Fruit fly (Drosophila melanogaster): ENCODE data around the gene msl-3.

Gene msl-3

DNA sequence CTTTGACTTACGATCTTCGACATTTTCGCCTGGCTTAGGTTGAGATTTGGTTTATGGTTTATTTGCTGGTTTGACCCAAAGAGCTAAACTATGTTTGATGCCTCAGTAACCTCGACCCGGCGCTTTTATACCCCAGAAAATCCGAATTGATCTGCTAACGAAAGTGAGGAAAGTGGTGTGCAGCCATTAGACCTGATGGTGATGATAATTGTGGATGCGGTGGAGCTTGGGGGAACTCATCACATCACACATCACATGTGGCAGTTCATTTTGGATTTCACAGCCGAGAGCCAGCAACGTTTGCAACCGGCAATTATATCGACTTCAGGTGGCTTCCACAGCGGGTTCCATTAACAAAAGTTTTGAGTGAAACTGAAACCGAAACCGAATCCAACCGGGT, 36.6 kb downstream of the msl-3 start, which contains the start of gene Cpr65Eb:
Gene Cpr65Eb (minus strand): TSS at position 101 of the 400 bp plus-strand sequence.
- TF ChIP-seq Mnt (GFP tag; optimal IDR thresholded peaks at IDR 0.05) (no peak), CG11617 (GFP tag; optimal IDR thresholded peaks at IDR 0.05) (no peak), CG12768 (GFP tag; optimal IDR thresholded peaks at IDR 0.05) (no peak), bab1 (GFP tag; optimal IDR thresholded peaks at IDR 0.05) (no peak), CG1620 (GFP tag; optimal IDR thresholded peaks at IDR 0.05) (no peak), CG14711 (tag; optimal IDR thresholded peaks at IDR 0.05) (no peak), Hr96 (GFP tag; optimal IDR thresholded peaks at IDR 0.05) (no peak), CG33017 (tag; optimal IDR thresholded peaks at IDR 0.05) (no peak), kay (GFP tag; ENCODE audit: borderline replicate concordance) (no peak), cic (GFP tag; optimal IDR thresholded peaks at IDR 0.05) (no peak), CG7045 (GFP tag; optimal IDR thresholded peaks at IDR 0.05) (no peak), tj (GFP tag; optimal IDR thresholded peaks at IDR 0.05) (no peak), CG7101 (tag; optimal IDR thresholded peaks at IDR 0.05) (no peak), CG5204 (GFP tag; optimal IDR thresholded peaks at IDR 0.05) (no peak)

dm6 chr3L:7087347-7087746, 38.0 kb downstream of the msl-3 start:
- TF ChIP-seq CG33017 (tag; optimal IDR thresholded peaks at IDR 0.05) (no peak), CG7045 (GFP tag; optimal IDR thresholded peaks at IDR 0.05) (no peak), Crg-1 (GFP tag; optimal IDR thresholded peaks at IDR 0.05) (no peak), Hr96 (GFP tag; optimal IDR thresholded peaks at IDR 0.05) (no peak), CG12768 (GFP tag; optimal IDR thresholded peaks at IDR 0.05) (no peak), tj (GFP tag; optimal IDR thresholded peaks at IDR 0.05) (no peak), Clk (GFP tag; optimal IDR thresholded peaks at IDR 0.05) (no peak), CG11617 (GFP tag; optimal IDR thresholded peaks at IDR 0.05) (no peak), cnc (optimal IDR thresholded peaks at IDR 0.05) (no peak), ovo (GFP tag; optimal IDR thresholded peaks at IDR 0.05) (no peak), kay (GFP tag; ENCODE audit: borderline replicate concordance) (no peak), CG7101 (tag; optimal IDR thresholded peaks at IDR 0.05) (no peak), CG1620 (GFP tag; optimal IDR thresholded peaks at IDR 0.05) (no peak), cic (GFP tag; optimal IDR thresholded peaks at IDR 0.05) (no peak), bab1 (GFP tag; optimal IDR thresholded peaks at IDR 0.05) (no peak), pad (GFP tag; optimal IDR thresholded peaks at IDR 0.05) (no peak)

DNA sequence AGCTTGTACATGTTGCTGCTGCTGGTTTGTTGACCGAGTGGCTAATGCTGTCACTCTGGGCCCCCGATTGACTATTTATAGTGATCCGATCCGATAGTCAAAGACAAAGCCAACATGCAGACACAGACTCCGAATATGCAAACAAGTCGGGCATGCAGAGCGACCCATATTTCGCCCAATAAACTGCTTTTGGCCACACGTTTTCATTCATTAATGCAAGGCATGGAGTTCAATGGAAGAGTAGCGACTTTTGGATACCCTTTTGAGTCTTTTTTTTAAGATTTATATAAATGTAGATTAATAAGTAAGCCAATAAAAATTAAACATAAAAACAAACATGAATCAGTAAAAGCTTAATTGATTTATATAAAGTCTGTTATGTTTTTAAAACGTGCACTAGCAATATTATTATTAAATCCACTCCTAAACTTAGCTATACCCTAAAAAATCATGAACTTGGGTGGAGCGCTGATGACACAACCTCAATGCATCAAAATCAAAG, 38.7 kb downstream of the msl-3 start, which contains the start of gene Cpr65Ea:
Gene Cpr65Ea (minus strand): TSS at position 51 of the 502 bp plus-strand sequence.
- TF ChIP-seq Clk (GFP tag; optimal IDR thresholded peaks at IDR 0.05), result no peak

- TF ChIP-seq CG12768 (GFP tag; optimal IDR thresholded peaks at IDR 0.05), result no peak
- TF ChIP-seq CG11617 (GFP tag; optimal IDR thresholded peaks at IDR 0.05), result no peak
- TF ChIP-seq toe (GFP tag; optimal IDR thresholded peaks at IDR 0.05), result no peak
- TF ChIP-seq cnc (optimal IDR thresholded peaks at IDR 0.05), result no peak
Measured at dm6 chr3L:7086093-7086492, 39.2 kb downstream of the msl-3 start.

- TF ChIP-seq CG11617 (GFP tag; optimal IDR thresholded peaks at IDR 0.05) (no peak), CG7101 (tag; optimal IDR thresholded peaks at IDR 0.05) (no peak), cic (GFP tag; optimal IDR thresholded peaks at IDR 0.05) (no peak), CG7045 (GFP tag; optimal IDR thresholded peaks at IDR 0.05) (no peak), kay (GFP tag; ENCODE audit: borderline replicate concordance) (no peak), cnc (optimal IDR thresholded peaks at IDR 0.05) (no peak), CG33017 (tag; optimal IDR thresholded peaks at IDR 0.05) (no peak), CG5204 (GFP tag; optimal IDR thresholded peaks at IDR 0.05) (no peak), Mnt (GFP tag; optimal IDR thresholded peaks at IDR 0.05) (no peak), ovo (GFP tag; optimal IDR thresholded peaks at IDR 0.05) (no peak), Hr96 (GFP tag; optimal IDR thresholded peaks at IDR 0.05) (no peak), pad (GFP tag; optimal IDR thresholded peaks at IDR 0.05) (no peak), CG14711 (tag; optimal IDR thresholded peaks at IDR 0.05) (no peak), CG12768 (GFP tag; optimal IDR thresholded peaks at IDR 0.05) (no peak), CG1620 (GFP tag; optimal IDR thresholded peaks at IDR 0.05) (no peak), Crg-1 (GFP tag; optimal IDR thresholded peaks at IDR 0.05) (no peak), toe (GFP tag; optimal IDR thresholded peaks at IDR 0.05) (no peak), tj (GFP tag; optimal IDR thresholded peaks at IDR 0.05) (no peak), bab1 (GFP tag; optimal IDR thresholded peaks at IDR 0.05) (no peak), Clk (GFP tag; optimal IDR thresholded peaks at IDR 0.05) (no peak)
Measured at dm6 chr3L:7082168-7082567, 43.2 kb downstream of the msl-3 start.

dm6 chr3L:7077258-7077657, 48.1 kb downstream of the msl-3 start, which contains the start of gene CG8641:
TSS of gene CG8641 (minus strand) at chr3L:7077462.
- TF ChIP-seq toe (GFP tag; optimal IDR thresholded peaks at IDR 0.05) (no peak), CG33017 (tag; optimal IDR thresholded peaks at IDR 0.05) (no peak), CG12768 (GFP tag; optimal IDR thresholded peaks at IDR 0.05) (no peak), Crg-1 (GFP tag; optimal IDR thresholded peaks at IDR 0.05) (no peak)

DNA sequence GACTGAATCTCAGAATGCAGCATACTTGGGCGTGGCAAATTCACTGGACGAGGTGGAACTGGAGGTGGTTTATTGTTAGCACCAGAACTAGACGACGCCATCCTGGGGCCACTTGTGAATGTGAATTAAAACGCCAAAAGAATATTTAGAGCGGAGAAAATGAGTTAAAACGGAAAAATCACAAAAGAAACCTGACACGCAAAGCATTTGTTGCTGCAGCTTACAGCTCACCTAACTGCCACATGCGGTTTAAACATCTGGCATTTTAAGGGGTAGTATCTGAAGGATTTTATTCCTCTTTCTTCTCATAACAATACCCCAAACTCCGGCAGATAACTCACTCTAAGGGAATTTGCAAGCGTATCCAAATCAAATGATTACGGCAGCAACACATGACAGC, 50.2 kb downstream of the msl-3 start, which contains the start of gene CG34030:
Gene CG34030 (minus strand): TSS at position 101 of the 400 bp plus-strand sequence.
- TF ChIP-seq toe (GFP tag; optimal IDR thresholded peaks at IDR 0.05), result no peak
- TF ChIP-seq CG7101 (tag; optimal IDR thresholded peaks at IDR 0.05), result no peak
- no peak for TF ChIP-seq cnc (optimal IDR thresholded peaks at IDR 0.05)
- TF ChIP-seq CG7045 (GFP tag; optimal IDR thresholded peaks at IDR 0.05), result no peak
- TF ChIP-seq CG11617 (GFP tag; optimal IDR thresholded peaks at IDR 0.05), result no peak
